Fruit fly (Drosophila melanogaster) whole organism, embryonic: Measurements from ENCODE around the gene att-ORFB.
A peak's percentile ranks its signal among the peaks of the same experiment; 100 is the strongest.

Experiments
- BEAF-32 ChIP-seq: fragments of 200-800 bp; sonication (Bioruptor generic); optimal IDR thresholded peaks from 3 replicates; lab custom pipeline; 2017; ENCODE audit warnings: missing biosample characterization, missing genetic modification characterization, mild to moderate bottlenecking, moderate library complexity, missing genetic modification reagents
- CG12744 ChIP-seq: fragments of 200-800 bp; sonication (Bioruptor generic); optimal IDR thresholded peaks from 2 replicates; lab custom pipeline; 2016; ENCODE audit warnings: missing biosample characterization, missing genetic modification characterization
- CG13287 ChIP-seq: fragments of 200-800 bp; sonication (Bioruptor generic); IDR thresholded peaks from 2 replicates; pipeline ENCODE4 v1.3.6; 2022; ENCODE audit warnings: missing biosample characterization, missing genetic modification characterization; ENCODE audit not compliant: partially characterized antibody
- CG13296 ChIP-seq: fragments of 200-800 bp; sonication (Bioruptor generic); optimal IDR thresholded peaks from 3 replicates; lab custom pipeline; 2018; ENCODE audit warnings: missing biosample characterization, mild to moderate bottlenecking, missing genetic modification characterization
- CG14710 ChIP-seq: fragments of 200-800 bp; sonication (Bioruptor generic); optimal IDR thresholded peaks from 3 replicates; lab custom pipeline; 2019; ENCODE audit warnings: missing biosample characterization, mild to moderate bottlenecking, missing genetic modification characterization, moderate library complexity
- CG1529 ChIP-seq: fragments of 200-800 bp; sonication (Bioruptor generic); optimal IDR thresholded peaks from 3 replicates; lab custom pipeline; 2018; ENCODE audit warnings: missing biosample characterization, missing genetic modification characterization
- CG1647 ChIP-seq: fragments of 200-800 bp; sonication (Bioruptor generic); optimal IDR thresholded peaks from 3 replicates; lab custom pipeline; 2016; ENCODE audit warnings: missing biosample characterization, missing genetic modification characterization
- CG18619 ChIP-seq: fragments of 200-800 bp; sonication (Bioruptor generic); optimal IDR thresholded peaks from 3 replicates; lab custom pipeline; 2017; ENCODE audit warnings: missing biosample characterization, mild to moderate bottlenecking, missing genetic modification characterization
- CG30403 ChIP-seq: fragments of 200-800 bp; sonication (Bioruptor generic); optimal IDR thresholded peaks from 3 replicates; lab custom pipeline; 2016; ENCODE audit warnings: missing biosample characterization, missing genetic modification characterization
- CG32767 ChIP-seq: fragments of 200-800 bp; sonication (Bioruptor generic); IDR thresholded peaks from 2 replicates; pipeline ENCODE4 v1.3.6; 2022; ENCODE audit warnings: missing biosample characterization, missing genetic modification characterization
- CG34224 ChIP-seq: fragments of 200-800 bp; sonication (Bioruptor generic); IDR thresholded peaks from 3 replicates; pipeline ENCODE4 v1.3.6; 2022; ENCODE audit warnings: missing biosample characterization, missing genetic modification characterization; ENCODE audit not compliant: partially characterized antibody
- CG3995 ChIP-seq: fragments of 200-800 bp; sonication (Bioruptor generic); optimal IDR thresholded peaks from 3 replicates; lab custom pipeline; 2016; ENCODE audit warnings: missing biosample characterization, missing genetic modification characterization
- CG4404 ChIP-seq: fragments of 200-800 bp; sonication (Bioruptor generic); IDR thresholded peaks from 2 replicates; pipeline ENCODE4 v1.3.6; 2022; ENCODE audit warnings: missing biosample characterization, missing genetic modification characterization
- CG4707 ChIP-seq: fragments of 200-800 bp; sonication (Bioruptor generic); optimal IDR thresholded peaks from 2 replicates; lab custom pipeline; 2018; ENCODE audit warnings: missing biosample characterization, mild to moderate bottlenecking, missing genetic modification characterization, moderate library complexity
- CG6175 ChIP-seq: fragments of 200-800 bp; sonication (Bioruptor generic); IDR thresholded peaks from 3 replicates; pipeline ENCODE4 v1.3.6; 2022; ENCODE audit warnings: missing biosample characterization, missing genetic modification characterization
- CG8944 ChIP-seq: fragments of 200-800 bp; sonication (Bioruptor generic); optimal IDR thresholded peaks from 3 replicates; lab custom pipeline; 2016; ENCODE audit warnings: missing biosample characterization, missing genetic modification characterization
- CG9932 ChIP-seq: fragments of 200-800 bp; sonication (Bioruptor generic); IDR thresholded peaks from 2 replicates; pipeline ENCODE4 v1.3.6; 2022; ENCODE audit warnings: missing biosample characterization, missing genetic modification characterization
- Dll ChIP-seq: fragments of 200-800 bp; sonication (Bioruptor generic); IDR thresholded peaks from 4 replicates; pipeline ENCODE4 v1.3.6; 2022; ENCODE audit warnings: missing biosample characterization, missing genetic modification characterization; ENCODE audit not compliant: partially characterized antibody
- Dp ChIP-seq: fragments of 200-800 bp; sonication (Bioruptor generic); optimal IDR thresholded peaks from 2 replicates; lab custom pipeline; 2018; ENCODE audit warnings: missing biosample characterization, mild to moderate bottlenecking, missing genetic modification characterization, moderate library complexity
- E2f2 ChIP-seq: fragments of 200-800 bp; sonication (Bioruptor generic); IDR thresholded peaks from 2 replicates; pipeline ENCODE4 v1.3.6; 2022; ENCODE audit warnings: missing biosample characterization, missing genetic modification characterization
- Hsf ChIP-seq: fragments of 200-800 bp; sonication (Bioruptor generic); optimal IDR thresholded peaks from 3 replicates; lab custom pipeline; 2016; ENCODE audit warnings: missing biosample characterization, missing genetic modification characterization
- MESR4 ChIP-seq: fragments of 200-800 bp; sonication (Bioruptor generic); optimal IDR thresholded peaks from 2 replicates; lab custom pipeline; 2018; ENCODE audit warnings: missing biosample characterization, mild to moderate bottlenecking, missing genetic modification characterization, moderate library complexity
- Mes4 ChIP-seq: fragments of 200-800 bp; sonication (Bioruptor generic); optimal IDR thresholded peaks from 2 replicates; lab custom pipeline; 2016; ENCODE audit warnings: missing biosample characterization, missing genetic modification characterization
- Ssrp ChIP-seq: fragments of 200-800 bp; sonication (Bioruptor generic); optimal IDR thresholded peaks from 2 replicates; lab custom pipeline; 2018; ENCODE audit warnings: missing biosample characterization, mild to moderate bottlenecking, missing genetic modification characterization, moderate library complexity
- corto ChIP-seq: fragments of 200-800 bp; sonication (Bioruptor generic); optimal IDR thresholded peaks from 2 replicates; lab custom pipeline; 2016; ENCODE audit warnings: missing biosample characterization, mild to moderate bottlenecking, missing genetic modification characterization, moderate library complexity
- cwo ChIP-seq: fragments of 200-800 bp; sonication (Bioruptor generic); optimal IDR thresholded peaks from 3 replicates; lab custom pipeline; 2017; ENCODE audit warnings: missing biosample characterization, missing genetic modification characterization, mild to moderate bottlenecking, moderate library complexity, missing genetic modification reagents
- dysf ChIP-seq: fragments of 200-800 bp; sonication (Bioruptor generic); IDR thresholded peaks from 3 replicates; pipeline ENCODE4 v1.3.6; 2022; ENCODE audit warnings: missing biosample characterization, missing genetic modification characterization
- exex ChIP-seq: fragments of 200-800 bp; sonication (Bioruptor generic); optimal IDR thresholded peaks from 4 replicates; lab custom pipeline; 2018; ENCODE audit warnings: missing biosample characterization, mild to moderate bottlenecking, missing genetic modification characterization, moderate library complexity
- gfzf ChIP-seq: fragments of 200-800 bp; sonication (Bioruptor generic); optimal IDR thresholded peaks from 2 replicates; lab custom pipeline; 2016; ENCODE audit warnings: missing biosample characterization, mild to moderate bottlenecking, missing genetic modification characterization, moderate library complexity
- gsb-n ChIP-seq: fragments of 200-800 bp; sonication (Bioruptor generic); optimal IDR thresholded peaks from 3 replicates; lab custom pipeline; 2018; ENCODE audit warnings: missing biosample characterization, mild to moderate bottlenecking, missing genetic modification characterization
- hkb ChIP-seq, 2 experiments: fragments of 200-800 bp in 1 of 2; fragments of >200 bp in 1 of 2; sonication (Bioruptor generic) in 1 of 2; IDR thresholded peaks in 1 of 2; optimal IDR thresholded peaks in 1 of 2; 2 replicates each; pipeline versions ENCODE4 v1.3.6 to Lab custom; 2017 to 2022; ENCODE audit warnings: missing biosample characterization in 1 of 2, missing genetic modification characterization in 1 of 2
- ind ChIP-seq: fragments of 200-800 bp; sonication (Bioruptor generic); optimal IDR thresholded peaks from 3 replicates; lab custom pipeline; 2016; ENCODE audit warnings: missing biosample characterization, missing genetic modification characterization
- oc ChIP-seq: fragments of 200-800 bp; sonication (Bioruptor generic); optimal IDR thresholded peaks from 2 replicates; lab custom pipeline; 2018; ENCODE audit warnings: missing biosample characterization, mild to moderate bottlenecking, missing genetic modification characterization, moderate library complexity
- pum ChIP-seq: fragments of 200-800 bp; sonication (Bioruptor generic); optimal IDR thresholded peaks from 2 replicates; lab custom pipeline; 2016; ENCODE audit warnings: missing biosample characterization, missing genetic modification characterization
- run ChIP-seq: fragments of 200-800 bp; sonication (Bioruptor generic); optimal IDR thresholded peaks from 3 replicates; lab custom pipeline; 2018; ENCODE audit warnings: missing biosample characterization, mild to moderate bottlenecking, missing genetic modification characterization
- slbo ChIP-seq: fragments of 200-800 bp; sonication (Bioruptor generic); IDR thresholded peaks from 2 replicates; pipeline ENCODE4 v1.3.6; 2022; ENCODE audit warnings: missing biosample characterization, missing genetic modification characterization
- slou ChIP-seq: fragments of 200-800 bp; sonication (Bioruptor generic); optimal IDR thresholded peaks from 3 replicates; lab custom pipeline; 2016; ENCODE audit warnings: missing biosample characterization, missing genetic modification characterization
- sna ChIP-seq: fragments of 200-800 bp; sonication (Bioruptor generic); IDR thresholded peaks from 2 replicates; pipeline ENCODE4 v1.3.6; 2022; ENCODE audit warnings: missing biosample characterization, missing genetic modification characterization; ENCODE audit not compliant: partially characterized antibody
- tin ChIP-seq: fragments of 200-800 bp; sonication (Bioruptor generic); optimal IDR thresholded peaks from 3 replicates; lab custom pipeline; 2016; ENCODE audit warnings: missing biosample characterization, missing genetic modification characterization
- tio ChIP-seq: fragments of 200-800 bp; sonication (Bioruptor generic); optimal IDR thresholded peaks from 2 replicates; lab custom pipeline; 2017; ENCODE audit warnings: missing biosample characterization, missing genetic modification characterization, inconsistent platforms
- trem ChIP-seq: fragments of 200-800 bp; optimal IDR thresholded peaks from 3 replicates; lab custom pipeline; 2019; ENCODE audit warnings: missing biosample characterization, mild to moderate bottlenecking, missing genetic modification characterization, moderate library complexity
- wdn ChIP-seq: fragments of 200-800 bp; sonication (Bioruptor generic); IDR thresholded peaks from 2 replicates; pipeline ENCODE4 v1.3.6; 2022; ENCODE audit warnings: missing biosample characterization, missing genetic modification characterization
- yki ChIP-seq: fragments of >200 bp; optimal IDR thresholded peaks from 3 replicates; lab custom pipeline; 2018
- zf30C ChIP-seq: fragments of 200-800 bp; sonication (Bioruptor generic); optimal IDR thresholded peaks from 3 replicates; lab custom pipeline; 2018; ENCODE audit warnings: missing biosample characterization, mild to moderate bottlenecking, missing genetic modification characterization
- zfh1 ChIP-seq: fragments of 200-800 bp; sonication (Bioruptor generic); IDR thresholded peaks from 3 replicates; pipeline ENCODE4 v1.3.6; 2022; ENCODE audit warnings: missing biosample characterization, missing genetic modification characterization

att-ORFB gene

DNA sequence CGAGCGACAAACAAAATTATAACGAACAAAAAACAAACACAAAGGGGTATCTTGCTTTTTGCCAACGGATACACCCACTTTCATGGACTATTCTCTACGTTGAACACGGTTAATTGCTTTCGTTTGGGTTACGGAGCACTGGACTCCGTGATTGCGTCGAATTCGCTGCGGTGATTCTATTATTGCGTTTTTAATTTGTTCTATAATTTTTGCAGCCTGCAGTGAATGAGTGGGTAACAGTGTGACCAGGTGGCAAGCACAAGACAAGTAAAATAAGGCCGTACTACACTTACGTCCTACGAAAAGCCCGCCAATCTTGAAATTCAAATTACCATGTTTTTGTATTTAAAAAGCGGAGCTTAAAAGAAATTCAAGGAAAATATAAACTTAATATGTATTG lies 31.4 kb upstream of the att-ORFB start, which contains the start of gene CG16953 (continued):
- TF ChIP-seq oc (no peak), trem (peak; percentile 50), CG14710 (tag; lab: Kevin White, UChicago) (peak; percentile 24), CG1647 (GFP tag; lab: Kevin White, UChicago) (no peak), cwo (GFP tag; lab: Kevin White, UChicago) (no peak), Hsf (GFP tag; lab: Kevin White, UChicago) (no peak), dysf (GFP tag; lab: Robert Waterston, UW) (no peak), CG18619 (GFP tag; lab: Kevin White, UChicago) (no peak), pum (GFP tag; lab: Kevin White, UChicago) (no peak), CG30403 (GFP tag; lab: Kevin White, UChicago) (no peak), hkb (optimal IDR thresholded peaks at IDR 0.05; lab: Kevin White, UChicago) (no peak), hkb (GFP tag; IDR thresholded peaks at IDR 0.05; lab: Robert Waterston, UW) (no peak), CG8944 (GFP tag; lab: Kevin White, UChicago) (no peak), MESR4 (GFP tag; lab: Kevin White, UChicago) (peak; percentile 89), CG12744 (GFP tag; lab: Kevin White, UChicago) (no peak), ind (GFP tag; lab: Kevin White, UChicago) (no peak), CG3995 (GFP tag; lab: Kevin White, UChicago) (no peak), tin (GFP tag; lab: Kevin White, UChicago) (no peak), BEAF-32 (GFP tag; lab: Kevin White, UChicago) (peak; percentile 21), run (tag; lab: Kevin White, UChicago) (no peak), CG13296 (GFP tag; lab: Kevin White, UChicago) (no peak), wdn (no peak), corto (GFP tag; lab: Kevin White, UChicago) (no peak), CG13287 (GFP tag; lab: Robert Waterston, UW) (no peak; the same call in 1 of the 2 replicates), CG4404 (GFP tag; lab: Robert Waterston, UW) (no peak), yki (lab: Kevin White, UChicago) (no peak), gfzf (GFP tag; lab: Kevin White, UChicago) (peak; percentile 84), CG4707 (GFP tag; lab: Kevin White, UChicago) (no peak), Dll (GFP tag; lab: Robert Waterston, UW) (no peak), tio (GFP tag; lab: Kevin White, UChicago) (no peak), CG34224 (GFP tag; lab: Robert Waterston, UW) (no peak)

DNA sequence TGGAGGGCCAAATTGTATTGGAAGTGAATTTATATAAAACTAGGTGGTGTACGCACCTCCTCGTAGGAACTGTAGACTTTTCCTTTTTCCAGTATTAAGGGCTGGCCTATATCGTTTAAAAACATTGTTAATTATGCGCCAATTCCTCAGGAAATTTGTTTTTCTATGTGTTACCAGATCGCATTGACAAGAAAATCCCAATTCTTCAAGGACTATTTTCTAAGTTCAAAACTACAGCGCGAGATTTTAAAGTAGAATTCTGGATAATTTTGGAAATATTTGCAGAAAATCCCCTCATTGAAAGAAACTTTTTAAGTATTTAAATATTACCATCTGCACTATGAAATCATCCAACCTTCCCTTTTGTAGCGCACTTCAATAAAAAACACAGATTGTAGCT lies 27.2 kb upstream of the att-ORFB start, which contains the start of gene CG34008:
Gene CG34008, minus strand, starts transcription at position 147 of the 400 bp plus-strand sequence.
- TF ChIP-seq E2f2 (GFP tag; lab: Robert Waterston, UW) (peak; percentile 67; the same call in 1 of the 2 replicates), zfh1 (GFP tag; lab: Robert Waterston, UW) (no peak), gsb-n (tag; lab: Kevin White, UChicago) (no peak), Ssrp (no peak), CG9932 (GFP tag; lab: Robert Waterston, UW) (no peak), exex (tag; lab: Kevin White, UChicago) (no peak), zf30C (GFP tag; lab: Kevin White, UChicago) (no peak), gfzf (GFP tag; lab: Kevin White, UChicago) (peak; percentile 58), sna (GFP tag; lab: Robert Waterston, UW) (no peak), CG8944 (GFP tag; lab: Kevin White, UChicago) (no peak), CG1529 (no peak), CG32767 (GFP tag; lab: Robert Waterston, UW) (no peak), Mes4 (GFP tag; lab: Kevin White, UChicago) (no peak), slbo (no peak), slou (GFP tag; lab: Kevin White, UChicago) (no peak), CG6175 (GFP tag; lab: Robert Waterston, UW) (no peak), Dp (peak; percentile 54)
- TF ChIP-seq, all 482 proteins: peak for 3
